Worm (Caenorhabditis elegans) whole organism, young adult: Measurements from ENCODE around the gene col-36.

Experiments used
- C06A6.2 ChIP-seq: fragments of 200-800 bp; sonication (Bioruptor generic); conservative IDR thresholded peaks from 2 replicates; pipeline ENCODE4 v1.3.6; 2022; ENCODE audit warnings: missing genetic modification characterization, missing compliant biosample characterization
- C17E4.6 ChIP-seq: fragments of 200-800 bp; sonication (Bioruptor generic); IDR thresholded peaks from 2 replicates; pipeline ENCODE4 v1.3.6; 2022; ENCODE audit warnings: missing genetic modification reagents, missing genetic modification characterization, missing compliant biosample characterization
- F57C9.4 ChIP-seq: sonication (generic microtip); optimal IDR thresholded peaks from 2 replicates; lab custom pipeline; 2017; ENCODE audit warnings: mild to moderate bottlenecking, missing genetic modification characterization, missing compliant biosample characterization
- Y95B8A.8 ChIP-seq: fragments of 200-800 bp; sonication (Bioruptor generic); IDR thresholded peaks from 2 replicates; pipeline ENCODE4 v1.3.6; 2022; ENCODE audit warnings: missing genetic modification reagents, missing genetic modification characterization, missing compliant biosample characterization
- atf-7 ChIP-seq: sonication (generic microtip); optimal IDR thresholded peaks from 2 replicates; lab custom pipeline; 2017; ENCODE audit warnings: mild to moderate bottlenecking, missing genetic modification characterization, missing compliant biosample characterization
- lsy-27 ChIP-seq: sonication (generic microtip); optimal IDR thresholded peaks from 2 replicates; lab custom pipeline; 2017; ENCODE audit warnings: missing genetic modification characterization, mild to moderate bottlenecking, missing compliant biosample characterization, antibody characterized with exemption, missing genotype, borderline replicate concordance; ENCODE audit not compliant: insufficient read depth
- nfya-1 ChIP-seq: sonication (generic microtip); optimal IDR thresholded peaks from 2 replicates; lab custom pipeline; 2017; ENCODE audit warnings: antibody characterized with exemption, missing compliant biosample characterization, missing genetic modification characterization, borderline replicate concordance; ENCODE audit not compliant: insufficient read depth
- rcor-1 ChIP-seq: fragments of 200-800 bp; sonication (Bioruptor generic); IDR thresholded peaks from 2 replicates; pipeline ENCODE4 v1.3.6; 2022; ENCODE audit warnings: missing genetic modification reagents, missing genetic modification characterization, missing compliant biosample characterization
- rec-8 ChIP-seq, 2 experiments: sonication (generic microtip); optimal IDR thresholded peaks; 2 replicates each; lab custom pipeline; 2016; ENCODE audit warnings: mild to moderate bottlenecking in 2 of 2, missing genetic modification characterization in 2 of 2, missing genetic modification reagents in 2 of 2, missing genotype in 2 of 2, missing biosample characterization in 1 of 2, missing compliant biosample characterization in 1 of 2, moderate library complexity in 1 of 2

DNA sequence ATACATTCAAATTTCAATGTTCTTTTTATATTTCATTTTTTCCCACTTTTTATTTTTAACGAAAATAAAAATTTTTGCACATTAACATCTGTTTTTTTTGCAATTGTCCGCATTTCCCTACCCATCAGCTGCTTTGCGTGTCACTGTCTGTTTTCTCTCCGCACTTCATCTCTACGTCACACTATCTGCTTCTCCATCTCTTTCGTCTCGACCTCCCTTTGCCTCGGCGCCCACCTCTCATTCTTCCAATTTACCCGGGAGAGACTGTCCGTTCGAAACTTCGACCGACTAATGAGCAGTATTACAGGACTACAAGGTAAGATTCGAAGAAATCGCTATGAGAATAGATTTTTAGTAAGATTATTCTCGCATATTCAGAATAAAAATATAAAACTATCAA lies 13.2 kb downstream of the col-36 start, which contains the start of gene C27H5.2:
- TF ChIP-seq lsy-27, result no peak
- no peak for TF ChIP-seq nfya-1 (tag; lab: Kevin White, UChicago)
- TF ChIP-seq Y95B8A.8 (GFP tag; lab: Robert Waterston, UW), result no peak
- no peak for TF ChIP-seq C06A6.2 (GFP tag; lab: Robert Waterston, UW)
- TF ChIP-seq rcor-1 (GFP tag; lab: Robert Waterston, UW), result no peak
- no peak for TF ChIP-seq C17E4.6
- TF ChIP-seq atf-7 (tag; lab: Kevin White, UChicago), result no peak
- TF ChIP-seq rec-8 (tag; optimal IDR thresholded peaks at IDR 0.05; lab: Kevin White, UChicago), result no peak
- no peak for TF ChIP-seq F57C9.4
